Worm (Caenorhabditis elegans) whole organism, early embryonic: Measurements from ENCODE around the gene tbx-35.
"Not testable (repeated sequence)": the region's sequence is repeated elsewhere in the genome, so short reads cannot be mapped to it uniquely, and the experiment has no call there.

Experiments
- B0310.2 ChIP-seq: sonication (generic microtip); optimal IDR thresholded peaks from 2 replicates; lab custom pipeline; 2016; ENCODE audit warnings: mild to moderate bottlenecking, missing genetic modification characterization, missing compliant biosample characterization
- F13C5.2 ChIP-seq: sonication (generic microtip); optimal IDR thresholded peaks from 2 replicates; lab custom pipeline; 2017; ENCODE audit warnings: mild to moderate bottlenecking, missing genetic modification characterization, inconsistent platforms, missing compliant biosample characterization
- aly-1 ChIP-seq: sonication (generic microtip); optimal IDR thresholded peaks from 2 replicates; lab custom pipeline; 2016; ENCODE audit warnings: missing genetic modification characterization, missing compliant biosample characterization
- ama-1 ChIP-seq: fragments of 150-350 bp; optimal IDR thresholded peaks from 2 replicates; lab custom pipeline; 2014
- ceh-13 ChIP-seq: fragments of 200-800 bp; sonication (Bioruptor generic); optimal IDR thresholded peaks from 2 replicates; lab custom pipeline; 2018; ENCODE audit warnings: mild to moderate bottlenecking, missing genetic modification characterization, missing compliant biosample characterization
- ceh-36 ChIP-seq: sonication (generic microtip); optimal IDR thresholded peaks from 2 replicates; lab custom pipeline; 2016; ENCODE audit warnings: missing genetic modification characterization, inconsistent platforms, missing compliant biosample characterization
- ets-7 ChIP-seq: sonication (generic microtip); optimal IDR thresholded peaks from 2 replicates; lab custom pipeline; 2016; ENCODE audit warnings: missing genotype, missing genetic modification characterization, missing compliant biosample characterization
- flt-1 ChIP-seq: fragments of 200-800 bp; sonication (Bioruptor generic); IDR thresholded peaks from 2 replicates; pipeline ENCODE4 v1.3.6; 2022; ENCODE audit warnings: missing genetic modification characterization, missing compliant biosample characterization
- hmbx-1 ChIP-seq: sonication (generic microtip); optimal IDR thresholded peaks from 2 replicates; lab custom pipeline; 2016; ENCODE audit warnings: mild to moderate bottlenecking, missing genetic modification characterization, missing compliant biosample characterization
- hmg-4 ChIP-seq: fragments of 200-800 bp; sonication (Bioruptor generic); optimal IDR thresholded peaks from 2 replicates; lab custom pipeline; 2018; ENCODE audit warnings: mild to moderate bottlenecking, missing genetic modification characterization, missing compliant biosample characterization
- hnd-1 ChIP-seq: sonication (generic microtip); optimal IDR thresholded peaks from 2 replicates; lab custom pipeline; 2016; ENCODE audit warnings: missing genetic modification characterization, missing compliant biosample characterization
- pes-1 ChIP-seq: fragments of 200-800 bp; sonication (Bioruptor generic); IDR thresholded peaks from 2 replicates; pipeline ENCODE4 v1.3.6; 2022; ENCODE audit warnings: missing genetic modification reagents, missing genetic modification characterization, missing compliant biosample characterization
- scrt-1 ChIP-seq: fragments of 200-800 bp; sonication (Bioruptor generic); IDR thresholded peaks from 2 replicates; pipeline ENCODE4 v1.3.6; 2022; ENCODE audit warnings: missing genetic modification characterization, missing compliant biosample characterization
- sea-1 ChIP-seq: fragments of 200-800 bp; sonication (Bioruptor generic); conservative IDR thresholded peaks from 2 replicates; pipeline ENCODE4 v1.3.6; 2022; ENCODE audit warnings: missing genetic modification characterization, missing compliant biosample characterization
- tbx-11 ChIP-seq: fragments of 200-800 bp; sonication (Bioruptor generic); IDR thresholded peaks from 2 replicates; pipeline ENCODE4 v1.3.6; 2022; ENCODE audit warnings: missing genetic modification characterization, missing compliant biosample characterization
- tbx-37 ChIP-seq: fragments of 200-800 bp; sonication (Bioruptor generic); conservative IDR thresholded peaks from 2 replicates; pipeline ENCODE4 v1.3.6; 2022; ENCODE audit warnings: missing genetic modification reagents, missing genetic modification characterization, missing compliant biosample characterization
- tra-4 ChIP-seq: sonication (generic microtip); optimal IDR thresholded peaks from 2 replicates; lab custom pipeline; 2017; ENCODE audit warnings: missing genetic modification characterization, missing compliant biosample characterization

tbx-35 gene

DNA sequence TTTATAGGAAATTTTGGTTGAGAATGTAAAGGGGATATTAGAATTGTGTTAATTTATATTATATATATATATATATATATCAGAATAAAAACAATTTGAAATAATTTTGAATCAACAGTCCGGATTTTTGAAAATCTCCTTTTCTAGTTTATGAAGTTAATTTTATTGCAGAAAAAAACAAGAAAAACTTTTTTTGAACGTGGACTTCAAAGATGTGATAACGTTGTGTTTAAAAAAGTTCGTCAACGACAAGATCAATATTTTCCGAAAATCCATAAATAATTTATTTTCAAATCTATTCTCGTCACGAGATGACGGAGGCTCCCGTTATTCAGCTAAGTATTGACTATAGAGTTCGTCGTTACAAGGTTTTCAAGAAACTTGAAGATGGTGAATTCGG lies 12.3 kb upstream of the tbx-35 start, which contains the start of gene C17C3.11:
Gene C17C3.11, plus strand, starts transcription at position 301 of the 400 bp plus-strand sequence.
- TF ChIP-seq tbx-37 (GFP tag; lab: Robert Waterston, UW) = no peak
- no peak for TF ChIP-seq pes-1
- TF ChIP-seq flt-1 (GFP tag; lab: Robert Waterston, UW) = no peak
- TF ChIP-seq ama-1 (lab: Kevin White, UChicago) = no peak
- TF ChIP-seq ets-7 (tag; lab: Kevin White, UChicago) = no peak
- no peak for TF ChIP-seq sea-1
- no peak for TF ChIP-seq F13C5.2 (tag; lab: Kevin White, UChicago)
- TF ChIP-seq hmg-4 (GFP tag; lab: Kevin White, UChicago) = no peak
- TF ChIP-seq B0310.2 = no peak
- TF ChIP-seq hmbx-1 (tag; lab: Kevin White, UChicago) = no peak
- no peak for TF ChIP-seq tbx-11 (GFP tag; lab: Robert Waterston, UW)
- TF ChIP-seq scrt-1 (GFP tag; lab: Robert Waterston, UW) = no peak
- TF ChIP-seq tra-4 (tag; lab: Kevin White, UChicago) = no peak
- no peak for TF ChIP-seq hnd-1
- TF ChIP-seq ceh-13 (GFP tag; lab: Kevin White, UChicago) = no peak
- no peak for TF ChIP-seq aly-1

DNA sequence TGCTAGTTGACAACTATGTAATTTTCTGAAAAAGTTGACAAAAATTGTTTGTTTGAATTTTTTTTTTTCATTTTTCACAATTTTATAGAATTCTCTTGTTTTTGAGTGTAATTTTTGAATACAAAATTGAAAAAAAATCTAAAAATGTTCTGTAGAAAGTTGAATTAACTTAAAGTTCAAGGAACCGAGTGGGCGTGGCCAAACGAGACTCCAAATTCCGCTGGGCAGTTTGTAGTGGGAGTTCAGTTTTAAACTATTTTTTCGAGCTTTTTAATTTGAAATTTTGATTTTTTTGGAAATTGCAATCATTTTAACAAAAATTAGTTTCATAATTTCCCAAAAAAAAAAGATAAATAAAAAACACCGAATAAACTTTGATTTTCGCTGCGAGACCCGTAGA lies 11.9 kb upstream of the tbx-35 start:
- no peak for TF ChIP-seq aly-1
- no peak for TF ChIP-seq flt-1 (GFP tag; lab: Robert Waterston, UW)

- not testable (repeated sequence) for TF ChIP-seq ceh-13 (GFP tag; lab: Kevin White, UChicago); scrt-1 (GFP tag; lab: Robert Waterston, UW); hmbx-1 (tag; lab: Kevin White, UChicago)
These were observed 9.7 kb upstream of the tbx-35 start, which contains the start of gene hlh-25 for ce11 chrII:5534939-5535338. TSS of gene hlh-25 (plus strand) at chrII:5535239.

DNA sequence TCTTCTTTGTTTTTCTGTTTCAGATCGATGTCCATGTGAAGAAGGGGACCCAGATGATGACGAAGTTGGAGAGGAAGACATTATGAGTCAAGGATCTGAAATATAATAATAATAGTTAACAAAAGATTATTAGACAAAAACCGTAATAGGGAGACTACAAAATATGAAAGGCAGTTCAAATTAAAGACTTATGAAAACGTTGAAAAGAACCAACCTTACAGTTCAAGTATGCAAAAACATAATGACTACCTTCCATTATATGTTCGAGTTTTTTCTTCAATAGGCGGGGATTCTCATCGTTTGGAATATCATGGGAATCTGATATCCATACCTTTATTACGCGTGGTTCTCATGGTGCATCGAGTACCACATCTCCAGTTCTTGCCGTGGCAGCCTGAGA lies 8.4 kb upstream of the tbx-35 start, which contains the start of gene hlh-26:
Gene hlh-26, minus strand, starts transcription at position 101 of the 400 bp plus-strand sequence.
- TF ChIP-seq hmbx-1 (tag; lab: Kevin White, UChicago) (no peak), tbx-11 (GFP tag; lab: Robert Waterston, UW) (no peak), hnd-1 (no peak), F13C5.2 (tag; lab: Kevin White, UChicago) (no peak), pes-1 (no peak), ceh-13 (GFP tag; lab: Kevin White, UChicago) (no peak), ama-1 (lab: Kevin White, UChicago) (no peak), B0310.2 (no peak), sea-1 (no peak), ets-7 (tag; lab: Kevin White, UChicago) (no peak), tbx-37 (GFP tag; lab: Robert Waterston, UW) (no peak), flt-1 (GFP tag; lab: Robert Waterston, UW) (no peak), ceh-36 (tag; lab: Kevin White, UChicago) (no peak)

- TF ChIP-seq sea-1 (no peak), hnd-1 (no peak), ets-7 (tag; lab: Kevin White, UChicago) (no peak), B0310.2 (no peak)
These were observed 6.7 kb upstream of the tbx-35 start, which contains the start of gene C17C3.9 for ce11 chrII:5531855-5532328. TSS of gene C17C3.9 (minus strand) at chrII:5532278.

ce11 chrII:5527841-5528240 lies 2.6 kb upstream of the tbx-35 start, which contains the start of gene ZK177.1:
TSS of gene ZK177.1 (plus strand) at chrII:5528141.
- TF ChIP-seq ceh-36 (tag; lab: Kevin White, UChicago) (no peak), tbx-37 (GFP tag; lab: Robert Waterston, UW) (no peak), ets-7 (tag; lab: Kevin White, UChicago) (no peak), flt-1 (GFP tag; lab: Robert Waterston, UW) (no peak), hnd-1 (no peak), tbx-11 (GFP tag; lab: Robert Waterston, UW) (no peak), ama-1 (lab: Kevin White, UChicago) (no peak), pes-1 (no peak), B0310.2 (no peak), tra-4 (tag; lab: Kevin White, UChicago) (no peak), sea-1 (no peak), scrt-1 (GFP tag; lab: Robert Waterston, UW) (no peak)

DNA sequence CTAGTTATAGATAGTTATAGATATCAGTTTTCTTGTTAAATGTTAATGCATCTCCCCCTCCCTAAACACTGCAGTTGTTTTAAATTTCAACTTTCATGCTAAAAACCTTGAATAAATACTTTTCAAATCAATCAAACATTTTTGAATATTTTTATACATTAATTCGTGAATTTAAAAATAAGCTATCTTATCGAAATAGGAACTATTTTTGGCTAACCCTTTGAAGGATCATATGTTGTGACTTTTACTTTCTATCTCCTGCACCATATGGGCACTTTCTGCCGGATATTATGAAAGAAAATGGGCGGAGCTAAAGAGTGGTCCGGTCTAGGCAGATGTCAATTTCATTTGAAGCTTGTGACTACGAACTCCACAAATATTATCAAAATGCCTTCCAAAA lies 2.6 kb downstream of the tbx-35 start, which contains the start of gene ZK177.11:
Gene ZK177.11, plus strand, starts transcription at position 301 of the 400 bp plus-strand sequence.
- TF ChIP-seq hmbx-1 (tag; lab: Kevin White, UChicago) = no peak
- no peak for TF ChIP-seq scrt-1 (GFP tag; lab: Robert Waterston, UW)
- no peak for TF ChIP-seq hnd-1
- no peak for TF ChIP-seq tbx-37 (GFP tag; lab: Robert Waterston, UW)

DNA sequence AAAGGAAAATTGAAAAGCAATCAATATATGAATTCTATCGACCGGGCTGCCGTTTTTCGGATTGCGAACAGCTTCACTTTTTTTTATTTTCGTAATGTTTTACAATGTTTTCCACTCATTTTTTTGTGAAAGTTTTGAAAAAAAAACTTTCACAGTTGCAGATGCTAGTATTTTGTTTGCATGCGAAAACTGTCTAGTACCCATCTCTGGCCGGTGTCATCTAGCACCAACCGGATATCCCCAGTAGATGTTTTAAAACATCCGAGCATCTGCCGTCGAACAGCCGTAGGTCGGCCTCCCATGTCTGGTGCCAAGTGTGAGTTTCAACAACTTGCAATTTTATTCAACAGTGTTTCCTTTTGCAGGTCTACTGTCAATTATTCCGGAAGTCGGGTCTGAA lies 3.8 kb downstream of the tbx-35 start, which contains the start of gene ZK177.12:
Gene ZK177.12, plus strand, starts transcription at position 301 of the 400 bp plus-strand sequence.
- no peak for TF ChIP-seq ets-7 (tag; lab: Kevin White, UChicago)
- TF ChIP-seq B0310.2 = no peak
- TF ChIP-seq scrt-1 (GFP tag; lab: Robert Waterston, UW) = no peak
- TF ChIP-seq ceh-36 (tag; lab: Kevin White, UChicago) = no peak
- TF ChIP-seq tbx-37 (GFP tag; lab: Robert Waterston, UW) = no peak
- no peak for TF ChIP-seq pes-1
- TF ChIP-seq flt-1 (GFP tag; lab: Robert Waterston, UW) = no peak
- TF ChIP-seq ama-1 (lab: Kevin White, UChicago) = no peak
- no peak for TF ChIP-seq hmg-4 (GFP tag; lab: Kevin White, UChicago)
- TF ChIP-seq tbx-11 (GFP tag; lab: Robert Waterston, UW) = no peak
